Fruit fly (Drosophila melanogaster) whole organism: ENCODE data around the gene CG5245.

Experiments used
- CG8478 ChIP-seq: fragments of >200 bp; optimal IDR thresholded peaks from 2 replicates; lab custom pipeline; 2018; ENCODE audit warnings: inconsistent platforms
- Dll ChIP-seq: fragments of >200 bp; optimal IDR thresholded peaks from 2 replicates; lab custom pipeline; 2017
- EcR ChIP-seq, 2 experiments: fragments of >200 bp; optimal IDR thresholded peaks; 2 replicates each; lab custom pipeline; 2017; ENCODE audit warnings: missing biosample characterization in 2 of 2, missing genetic modification characterization in 2 of 2, missing genetic modification reagents in 2 of 2
- pan ChIP-seq: fragments of >200 bp; optimal IDR thresholded peaks from 2 replicates; lab custom pipeline; 2017
- psq ChIP-seq: fragments of >200 bp; optimal IDR thresholded peaks from 2 replicates; lab custom pipeline; 2017
- usp ChIP-seq: fragments of >200 bp; optimal IDR thresholded peaks from 2 replicates; lab custom pipeline; 2017; ENCODE audit warnings: missing biosample characterization, missing genetic modification characterization, mixed read lengths

- TF ChIP-seq psq (lab: Kevin White, UChicago) (no peak), EcR (GFP tag; optimal IDR thresholded peaks at IDR 0.05; lab: Kevin White, UChicago) (no peak), pan (no peak), Dll (lab: Kevin White, UChicago) (no peak), usp (GFP tag; lab: Kevin White, UChicago) (no peak), CG8478 (no peak)
These were observed 16.1 kb downstream of the CG5245 start for dm6 chr3R:12445468-12445867.
